Worm (Caenorhabditis elegans) whole organism, young adult: Measurements from ENCODE around the gene srw-41.

Source experiments
- F23B12.7 ChIP-seq: sonication (generic microtip); optimal IDR thresholded peaks from 2 replicates; lab custom pipeline; 2017; ENCODE audit warnings: missing genetic modification characterization, mild to moderate bottlenecking, missing compliant biosample characterization, antibody characterized with exemption, moderate library complexity; ENCODE audit not compliant: insufficient read depth
- F49E8.2 ChIP-seq: sonication (generic microtip); optimal IDR thresholded peaks from 3 replicates; lab custom pipeline; 2017; ENCODE audit warnings: missing genetic modification characterization, mild to moderate bottlenecking, missing compliant biosample characterization, antibody characterized with exemption, moderate library complexity; ENCODE audit not compliant: insufficient read depth
- F57C9.4 ChIP-seq: sonication (generic microtip); optimal IDR thresholded peaks from 2 replicates; lab custom pipeline; 2017; ENCODE audit warnings: mild to moderate bottlenecking, missing genetic modification characterization, missing compliant biosample characterization
- Y53G8AR.9 ChIP-seq: fragments of 200-800 bp; sonication (Bioruptor generic); conservative IDR thresholded peaks from 2 replicates; pipeline ENCODE4 v1.3.6; 2022; ENCODE audit warnings: missing genetic modification reagents, missing genetic modification characterization, missing compliant biosample characterization
- Y67H2A.10 ChIP-seq: fragments of 200-800 bp; sonication (Bioruptor generic); conservative IDR thresholded peaks from 2 replicates; pipeline ENCODE4 v1.3.6; 2022; ENCODE audit warnings: missing genetic modification reagents, missing genetic modification characterization, missing compliant biosample characterization
- aptf-3 ChIP-seq: fragments of 200-800 bp; sonication (Bioruptor generic); IDR thresholded peaks from 2 replicates; pipeline ENCODE4 v1.3.6; 2022; ENCODE audit warnings: missing genetic modification characterization, missing compliant biosample characterization
- ceh-100 ChIP-seq: fragments of 200-800 bp; sonication (Bioruptor generic); IDR thresholded peaks from 2 replicates; pipeline ENCODE4 v1.3.6; 2022; ENCODE audit warnings: missing genetic modification reagents, missing genetic modification characterization, missing compliant biosample characterization
- ceh-79 ChIP-seq: sonication (generic microtip); optimal IDR thresholded peaks from 2 replicates; lab custom pipeline; 2017; ENCODE audit warnings: mild to moderate bottlenecking, missing genetic modification characterization, missing compliant biosample characterization
- chd-7 ChIP-seq: sonication (generic microtip); optimal IDR thresholded peaks from 2 replicates; lab custom pipeline; 2016; ENCODE audit warnings: mild to moderate bottlenecking, missing genetic modification characterization, moderate library complexity, missing compliant biosample characterization
- dox-1 ChIP-seq: fragments of 200-800 bp; sonication (Bioruptor generic); IDR thresholded peaks from 2 replicates; pipeline ENCODE4 v1.3.6; 2022; ENCODE audit warnings: missing genetic modification reagents, missing genetic modification characterization, missing compliant biosample characterization
- dpff-1 ChIP-seq: sonication (generic microtip); optimal IDR thresholded peaks from 2 replicates; lab custom pipeline; 2017; ENCODE audit warnings: mild to moderate bottlenecking, missing genetic modification characterization, missing compliant biosample characterization
- egl-18 ChIP-seq: fragments of 200-800 bp; sonication (Bioruptor generic); IDR thresholded peaks from 2 replicates; pipeline ENCODE4 v1.3.6; 2022; ENCODE audit warnings: missing genetic modification reagents, missing genetic modification characterization, missing compliant biosample characterization
- egl-44 ChIP-seq: fragments of 200-800 bp; sonication (Bioruptor generic); IDR thresholded peaks from 2 replicates; pipeline ENCODE4 v1.3.6; 2022; ENCODE audit warnings: missing genetic modification reagents, missing genetic modification characterization, missing compliant biosample characterization
- ekl-4 ChIP-seq: fragments of 200-800 bp; sonication (Bioruptor generic); IDR thresholded peaks from 2 replicates; pipeline ENCODE4 v1.3.6; 2022; ENCODE audit warnings: missing genetic modification reagents, missing genetic modification characterization, missing compliant biosample characterization
- hlh-12 ChIP-seq: sonication (generic microtip); optimal IDR thresholded peaks from 2 replicates; lab custom pipeline; 2016; ENCODE audit warnings: missing genetic modification characterization, missing compliant biosample characterization
- hlh-26 ChIP-seq: fragments of 200-800 bp; sonication (Bioruptor generic); conservative IDR thresholded peaks from 2 replicates; pipeline ENCODE4 v1.3.6; 2022; ENCODE audit warnings: missing genetic modification reagents, missing genetic modification characterization, missing compliant biosample characterization
- let-526 ChIP-seq: fragments of 200-800 bp; sonication (Bioruptor generic); IDR thresholded peaks from 2 replicates; pipeline ENCODE4 v1.3.6; 2022; ENCODE audit warnings: missing genetic modification reagents, missing genetic modification characterization, missing compliant biosample characterization
- lin-26 ChIP-seq: fragments of 200-800 bp; sonication (Bioruptor generic); IDR thresholded peaks from 2 replicates; pipeline ENCODE4 v1.3.6; 2022; ENCODE audit warnings: missing genetic modification reagents, missing genetic modification characterization, missing compliant biosample characterization
- lin-35 ChIP-seq, 3 experiments: fragments of 150-350 bp in 2 of 3; sonication (generic microtip) in 1 of 3; optimal IDR thresholded peaks; 2 replicates each; lab custom pipeline; 2014 to 2018; ENCODE audit warnings: missing biosample characterization in 3 of 3, missing genetic modification characterization in 3 of 3, missing genetic modification reagents in 3 of 3
- lsl-1 ChIP-seq: fragments of 200-800 bp; sonication (Bioruptor generic); optimal IDR thresholded peaks from 2 replicates; lab custom pipeline; 2018; ENCODE audit warnings: mild to moderate bottlenecking, missing genetic modification characterization, moderate library complexity, missing compliant biosample characterization
- lsy-27 ChIP-seq: sonication (generic microtip); optimal IDR thresholded peaks from 2 replicates; lab custom pipeline; 2017; ENCODE audit warnings: missing genetic modification characterization, mild to moderate bottlenecking, missing compliant biosample characterization, antibody characterized with exemption, missing genotype, borderline replicate concordance; ENCODE audit not compliant: insufficient read depth
- madf-10 ChIP-seq: sonication (generic microtip); optimal IDR thresholded peaks from 2 replicates; lab custom pipeline; 2016; ENCODE audit warnings: mild to moderate bottlenecking, missing genetic modification characterization, missing compliant biosample characterization
- madf-3 ChIP-seq: fragments of 200-800 bp; sonication (Bioruptor generic); IDR thresholded peaks from 2 replicates; pipeline ENCODE4 v1.3.6; 2022; ENCODE audit warnings: missing genetic modification reagents, missing genetic modification characterization, missing compliant biosample characterization
- mes-4 ChIP-seq: sonication (generic microtip); optimal IDR thresholded peaks from 2 replicates; lab custom pipeline; 2016; ENCODE audit warnings: missing genotype, missing genetic modification characterization, missing compliant biosample characterization
- nfya-2 ChIP-seq: fragments of 200-800 bp; sonication (Bioruptor generic); IDR thresholded peaks from 2 replicates; pipeline ENCODE4 v1.3.6; 2022; ENCODE audit warnings: missing genetic modification reagents, missing genetic modification characterization, missing compliant biosample characterization
- nhr-179 ChIP-seq: sonication (generic microtip); optimal IDR thresholded peaks from 2 replicates; lab custom pipeline; 2016; ENCODE audit warnings: mild to moderate bottlenecking, missing genetic modification characterization, missing compliant biosample characterization
- nhr-80 ChIP-seq: sonication (generic microtip); optimal IDR thresholded peaks from 2 replicates; lab custom pipeline; 2016; ENCODE audit warnings: missing genetic modification characterization, missing compliant biosample characterization
- pbrm-1 ChIP-seq: fragments of 200-800 bp; sonication (Bioruptor generic); IDR thresholded peaks from 2 replicates; pipeline ENCODE4 v1.3.6; 2022; ENCODE audit warnings: missing genetic modification reagents, missing genetic modification characterization, missing compliant biosample characterization
- repo-1 ChIP-seq: sonication (generic microtip); optimal IDR thresholded peaks from 2 replicates; lab custom pipeline; 2017; ENCODE audit warnings: mild to moderate bottlenecking, missing genetic modification characterization, missing compliant biosample characterization
- sdz-38 ChIP-seq: sonication (generic microtip); optimal IDR thresholded peaks from 2 replicates; lab custom pipeline; 2016; ENCODE audit warnings: missing genotype, missing genetic modification characterization, missing compliant biosample characterization
- snpc-4 ChIP-seq, 5 experiments: fragments of 150-350 bp in 1 of 5; sonication (generic microtip) in 4 of 5; optimal IDR thresholded peaks; 2 replicates each; lab custom pipeline; 2014 to 2018; ENCODE audit warnings: missing genetic modification characterization in 5 of 5, missing biosample characterization in 3 of 5, antibody characterized with exemption in 2 of 5, mild to moderate bottlenecking in 2 of 5, missing compliant biosample characterization in 2 of 5, missing genotype in 2 of 5, moderate library complexity in 2 of 5, missing genetic modification reagents in 1 of 5
- somi-1 ChIP-seq: fragments of 200-800 bp; sonication (Bioruptor generic); optimal IDR thresholded peaks from 2 replicates; lab custom pipeline; 2018; ENCODE audit warnings: mild to moderate bottlenecking, missing genetic modification characterization, missing compliant biosample characterization
- zim-3 ChIP-seq: sonication (generic microtip); optimal IDR thresholded peaks from 2 replicates; lab custom pipeline; 2017; ENCODE audit warnings: mild to moderate bottlenecking, missing genetic modification characterization, moderate library complexity, missing compliant biosample characterization
- ztf-18 ChIP-seq: sonication (generic microtip); optimal IDR thresholded peaks from 2 replicates; lab custom pipeline; 2016; ENCODE audit warnings: missing genotype, mild to moderate bottlenecking, missing genetic modification characterization, missing compliant biosample characterization
- ztf-22 ChIP-seq: fragments of 200-800 bp; sonication (Bioruptor generic); optimal IDR thresholded peaks from 2 replicates; lab custom pipeline; 2018; ENCODE audit warnings: mild to moderate bottlenecking, missing genetic modification characterization, moderate library complexity, missing compliant biosample characterization
- ztf-25 ChIP-seq: fragments of 200-800 bp; sonication (Bioruptor generic); IDR thresholded peaks from 2 replicates; pipeline ENCODE4 v1.3.6; 2022; ENCODE audit warnings: missing genetic modification reagents, missing genetic modification characterization, missing compliant biosample characterization
- ztf-3 ChIP-seq: fragments of 200-800 bp; sonication (Bioruptor generic); optimal IDR thresholded peaks from 2 replicates; lab custom pipeline; 2018; ENCODE audit warnings: mild to moderate bottlenecking, missing genetic modification characterization, missing compliant biosample characterization

Gene srw-41

ce11 chrV:16668473-16668872, 28.8 kb upstream of the srw-41 start, which contains the start of gene F14F8.9:
TSS of gene F14F8.9 (minus strand) at chrV:16668573.
- TF ChIP-seq Y53G8AR.9 (no peak), lsy-27 (tag; lab: Kevin White, UChicago) (no peak), lin-35 (GFP tag; optimal IDR thresholded peaks at IDR 0.05; lab: Kevin White, UChicago) (no peak), nhr-80 (tag; lab: Kevin White, UChicago) (no peak), ceh-79 (tag; lab: Kevin White, UChicago) (no peak), pbrm-1 (GFP tag; lab: Robert Waterston, UW) (no peak)

ce11 chrV:16671190-16671589, 26.1 kb upstream of the srw-41 start, which contains the start of gene str-61:
TSS of gene str-61 (minus strand) at chrV:16671290.
- TF ChIP-seq zim-3 (tag; lab: Kevin White, UChicago) (no peak), pbrm-1 (GFP tag; lab: Robert Waterston, UW) (no peak), lsl-1 (GFP tag; lab: Kevin White, UChicago) (no peak), F57C9.4 (tag; lab: Kevin White, UChicago) (no peak), F23B12.7 (tag; lab: Kevin White, UChicago) (no peak), nfya-2 (GFP tag; lab: Robert Waterston, UW) (no peak), hlh-12 (tag; lab: Kevin White, UChicago) (no peak), ceh-100 (GFP tag; lab: Robert Waterston, UW) (no peak), madf-10 (tag; lab: Kevin White, UChicago) (no peak), F49E8.2 (no peak), ztf-22 (no peak), Y67H2A.10 (GFP tag; lab: Robert Waterston, UW) (no peak), ztf-25 (GFP tag; lab: Robert Waterston, UW) (no peak)
- TF ChIP-seq, all 124 proteins: peak for 0

- no peak for TF ChIP-seq ztf-18 (tag; lab: Kevin White, UChicago)
- TF ChIP-seq dox-1 (GFP tag; lab: Robert Waterston, UW), result no peak
- no peak for TF ChIP-seq egl-18
- no peak for TF ChIP-seq repo-1 (tag; lab: Kevin White, UChicago)
- TF ChIP-seq ztf-3 (GFP tag; lab: Kevin White, UChicago), result no peak
- no peak for TF ChIP-seq hlh-26
- TF ChIP-seq somi-1 (GFP tag; lab: Kevin White, UChicago), result no peak
- TF ChIP-seq dpff-1, result no peak
- TF ChIP-seq lin-26, result no peak
- no peak for TF ChIP-seq let-526 (GFP tag; lab: Robert Waterston, UW)
- no peak for TF ChIP-seq nhr-80 (tag; lab: Kevin White, UChicago)
- TF ChIP-seq ekl-4 (GFP tag; lab: Robert Waterston, UW), result no peak
- no peak for TF ChIP-seq sdz-38 (tag; lab: Kevin White, UChicago)
- TF ChIP-seq aptf-3 (GFP tag; lab: Robert Waterston, UW), result no peak
- no peak for TF ChIP-seq egl-44 (GFP tag; lab: Robert Waterston, UW)
- no peak for TF ChIP-seq chd-7
- TF ChIP-seq madf-3 (GFP tag; lab: Robert Waterston, UW), result no peak
- TF ChIP-seq mes-4 (tag; lab: Kevin White, UChicago), result no peak
- TF ChIP-seq snpc-4 (GFP tag; optimal IDR thresholded peaks at IDR 0.05; lab: Kevin White, UChicago), result no peak
- TF ChIP-seq snpc-4 (tag; optimal IDR thresholded peaks at IDR 0.05; lab: Kevin White, UChicago), result no peak
- no peak for TF ChIP-seq nhr-179 (tag; lab: Kevin White, UChicago)
Observed at ce11 chrV:16672198-16672597, 25.1 kb upstream of the srw-41 start, which contains the start of gene F14F8.8. TSS of gene F14F8.8 (minus strand) at chrV:16672298.
